Fruit fly (Drosophila melanogaster) whole organism, embryonic: ENCODE measurements around the gene Grip84.
A peak's percentile ranks its signal among the peaks of the same experiment; 100 is the strongest.

Source experiments
- Bdp1 ChIP-seq: fragments of 200-800 bp; sonication (Bioruptor generic); optimal IDR thresholded peaks from 3 replicates; lab custom pipeline; 2016; ENCODE audit warnings: missing biosample characterization, missing genetic modification characterization
- C15 ChIP-seq: fragments of 200-800 bp; sonication (Bioruptor generic); IDR thresholded peaks from 3 replicates; pipeline ENCODE4 v1.3.6; 2022; ENCODE audit warnings: missing biosample characterization, missing genetic modification characterization
- CG11398 ChIP-seq: fragments of 200-800 bp; sonication (Bioruptor generic); optimal IDR thresholded peaks from 2 replicates; lab custom pipeline; 2016; ENCODE audit warnings: missing biosample characterization, missing genetic modification characterization
- CG11504 ChIP-seq: fragments of 200-800 bp; sonication (Bioruptor generic); optimal IDR thresholded peaks from 3 replicates; lab custom pipeline; 2019; ENCODE audit warnings: missing biosample characterization, mild to moderate bottlenecking, missing genetic modification characterization, moderate library complexity
- CG13424 ChIP-seq: fragments of 200-800 bp; sonication (Bioruptor generic); optimal IDR thresholded peaks from 2 replicates; lab custom pipeline; 2019; ENCODE audit warnings: missing biosample characterization, mild to moderate bottlenecking, missing genetic modification characterization, moderate library complexity
- CG16813 ChIP-seq: fragments of 200-800 bp; sonication (Bioruptor generic); IDR thresholded peaks from 3 replicates; pipeline ENCODE4 v1.3.6; 2022; ENCODE audit warnings: missing biosample characterization, missing genetic modification characterization; ENCODE audit not compliant: partially characterized antibody
- CG16815 ChIP-seq: fragments of 200-800 bp; sonication (Bioruptor generic); optimal IDR thresholded peaks from 3 replicates; lab custom pipeline; 2017; ENCODE audit warnings: missing biosample characterization, mild to moderate bottlenecking, missing genetic modification characterization
- CG17568 ChIP-seq: fragments of 200-800 bp; sonication (Bioruptor generic); optimal IDR thresholded peaks from 2 replicates; lab custom pipeline; 2018; ENCODE audit warnings: missing biosample characterization, mild to moderate bottlenecking, missing genetic modification characterization, moderate library complexity
- CG31388 ChIP-seq: fragments of 200-800 bp; sonication (Bioruptor generic); optimal IDR thresholded peaks from 2 replicates; lab custom pipeline; 2016; ENCODE audit warnings: missing biosample characterization, missing genetic modification characterization
- CG32532 ChIP-seq: fragments of 200-800 bp; sonication (Bioruptor generic); IDR thresholded peaks from 2 replicates; pipeline ENCODE4 v1.3.6; 2022; ENCODE audit warnings: missing biosample characterization, missing genetic modification characterization
- CG4617 ChIP-seq: fragments of 200-800 bp; sonication (Bioruptor generic); optimal IDR thresholded peaks from 3 replicates; lab custom pipeline; 2016; ENCODE audit warnings: missing biosample characterization, missing genetic modification characterization, borderline replicate concordance
- CG4730 ChIP-seq: fragments of 200-800 bp; sonication (Bioruptor generic); IDR thresholded peaks from 2 replicates; pipeline ENCODE4 v1.3.6; 2022; ENCODE audit warnings: missing biosample characterization, missing genetic modification characterization
- CG5245 ChIP-seq: fragments of 200-800 bp; sonication (Bioruptor generic); optimal IDR thresholded peaks from 3 replicates; lab custom pipeline; 2016; ENCODE audit warnings: missing biosample characterization, missing genetic modification characterization
- CG6254 ChIP-seq: fragments of 200-800 bp; sonication (Bioruptor generic); optimal IDR thresholded peaks from 3 replicates; lab custom pipeline; 2017; ENCODE audit warnings: mild to moderate bottlenecking, missing biosample characterization, missing genetic modification reagents, missing genetic modification characterization
- CG6791 ChIP-seq: fragments of 200-800 bp; sonication (Bioruptor generic); IDR thresholded peaks from 3 replicates; pipeline ENCODE4 v1.3.6; 2022; ENCODE audit warnings: missing biosample characterization, missing genetic modification characterization; ENCODE audit not compliant: partially characterized antibody
- CG6813 ChIP-seq: fragments of 200-800 bp; sonication (Bioruptor generic); optimal IDR thresholded peaks from 2 replicates; lab custom pipeline; 2017; ENCODE audit warnings: missing biosample characterization, missing genetic modification characterization, mild to moderate bottlenecking, moderate library complexity, missing genetic modification reagents
- CG7745 ChIP-seq: fragments of 200-800 bp; sonication (Bioruptor generic); optimal IDR thresholded peaks from 2 replicates; lab custom pipeline; 2018; ENCODE audit warnings: missing biosample characterization, mild to moderate bottlenecking, missing genetic modification characterization, moderate library complexity
- CG8924 ChIP-seq: fragments of 200-800 bp; optimal IDR thresholded peaks from 3 replicates; lab custom pipeline; 2019; ENCODE audit warnings: missing biosample characterization, mild to moderate bottlenecking, missing genetic modification characterization, moderate library complexity
- CG9817 ChIP-seq: fragments of 200-800 bp; sonication (Bioruptor generic); optimal IDR thresholded peaks from 2 replicates; lab custom pipeline; 2018; ENCODE audit warnings: missing biosample characterization, mild to moderate bottlenecking, missing genetic modification characterization, moderate library complexity
- Chrac-16 ChIP-seq: fragments of 200-800 bp; sonication (Bioruptor generic); optimal IDR thresholded peaks from 3 replicates; lab custom pipeline; 2016; ENCODE audit warnings: missing biosample characterization, missing genetic modification characterization
- CrebB ChIP-seq: fragments of 200-800 bp; sonication (Bioruptor generic); optimal IDR thresholded peaks from 3 replicates; lab custom pipeline; 2018; ENCODE audit warnings: missing biosample characterization, mild to moderate bottlenecking, missing genetic modification characterization
- Elba2 ChIP-seq: fragments of 200-800 bp; sonication (Bioruptor generic); optimal IDR thresholded peaks from 3 replicates; lab custom pipeline; 2016; ENCODE audit warnings: missing biosample characterization, missing genetic modification characterization
- Fer3 ChIP-seq: fragments of 200-800 bp; sonication (Bioruptor generic); optimal IDR thresholded peaks from 2 replicates; lab custom pipeline; 2018; ENCODE audit warnings: missing biosample characterization, mild to moderate bottlenecking, missing genetic modification characterization, moderate library complexity
- HLH4C ChIP-seq: fragments of 200-800 bp; sonication (Bioruptor generic); IDR thresholded peaks from 3 replicates; pipeline ENCODE4 v1.3.6; 2022; ENCODE audit warnings: missing biosample characterization, missing genetic modification characterization; ENCODE audit not compliant: partially characterized antibody
- HmgZ ChIP-seq: fragments of 200-800 bp; sonication (Bioruptor generic); optimal IDR thresholded peaks from 2 replicates; lab custom pipeline; 2018; ENCODE audit warnings: missing biosample characterization, mild to moderate bottlenecking, missing genetic modification characterization
- NC2β ChIP-seq: fragments of 200-800 bp; sonication (Bioruptor generic); optimal IDR thresholded peaks from 2 replicates; lab custom pipeline; 2016; ENCODE audit warnings: missing biosample characterization, missing genetic modification characterization
- Scr ChIP-seq: fragments of 200-800 bp; sonication (Bioruptor generic); IDR thresholded peaks from 2 replicates; pipeline ENCODE4 v1.3.6; 2022; ENCODE audit warnings: missing biosample characterization, missing genetic modification characterization; ENCODE audit not compliant: partially characterized antibody
- Sry-β ChIP-seq: fragments of 200-800 bp; sonication (Bioruptor generic); optimal IDR thresholded peaks from 2 replicates; lab custom pipeline; 2018; ENCODE audit warnings: missing biosample characterization, mild to moderate bottlenecking, missing genetic modification characterization, moderate library complexity
- Sry-δ ChIP-seq: fragments of 200-800 bp; sonication (Bioruptor generic); optimal IDR thresholded peaks from 2 replicates; lab custom pipeline; 2016; ENCODE audit warnings: missing biosample characterization, missing genetic modification characterization
- abd-A ChIP-seq: fragments of 200-800 bp; sonication (Bioruptor generic); optimal IDR thresholded peaks from 3 replicates; lab custom pipeline; 2019; ENCODE audit warnings: missing biosample characterization, mild to moderate bottlenecking, missing genetic modification characterization, moderate library complexity
- crc ChIP-seq: fragments of 200-800 bp; sonication (Bioruptor generic); optimal IDR thresholded peaks from 2 replicates; lab custom pipeline; 2016; ENCODE audit warnings: missing biosample characterization, missing genetic modification characterization
- ems ChIP-seq: fragments of 200-800 bp; sonication (Bioruptor generic); optimal IDR thresholded peaks from 3 replicates; lab custom pipeline; 2016; ENCODE audit warnings: missing biosample characterization, missing genetic modification characterization
- fd96Cb ChIP-seq: fragments of 200-800 bp; sonication (Bioruptor generic); optimal IDR thresholded peaks from 2 replicates; lab custom pipeline; 2018; ENCODE audit warnings: missing biosample characterization, mild to moderate bottlenecking, missing genetic modification characterization, moderate library complexity
- fu2 ChIP-seq: fragments of 200-800 bp; sonication (Bioruptor generic); optimal IDR thresholded peaks from 2 replicates; lab custom pipeline; 2016; ENCODE audit warnings: missing biosample characterization, missing genetic modification characterization
- grn ChIP-seq: fragments of 200-800 bp; sonication (Bioruptor generic); optimal IDR thresholded peaks from 3 replicates; lab custom pipeline; 2017; ENCODE audit warnings: missing biosample characterization, missing genetic modification characterization
- gsb-n ChIP-seq: fragments of 200-800 bp; sonication (Bioruptor generic); optimal IDR thresholded peaks from 3 replicates; lab custom pipeline; 2018; ENCODE audit warnings: missing biosample characterization, mild to moderate bottlenecking, missing genetic modification characterization
- insv ChIP-seq, 2 experiments: fragments of 200-800 bp; sonication (Bioruptor generic); optimal IDR thresholded peaks; 3 replicates each; lab custom pipeline; 2016 to 2018; ENCODE audit warnings: missing biosample characterization in 2 of 2, missing genetic modification characterization in 2 of 2
- lilli ChIP-seq: fragments of 200-800 bp; sonication (Bioruptor generic); optimal IDR thresholded peaks from 3 replicates; lab custom pipeline; 2016; ENCODE audit warnings: missing biosample characterization, missing genetic modification characterization
- lov ChIP-seq, 2 experiments: fragments of 200-800 bp in 1 of 2; fragments of >200 bp in 1 of 2; sonication (Bioruptor generic) in 1 of 2; IDR thresholded peaks in 1 of 2; optimal IDR thresholded peaks in 1 of 2; 2 replicates in 1 of 2; 3 replicates in 1 of 2; pipeline versions ENCODE4 v1.3.6 to Lab custom; 2017 to 2022; ENCODE audit warnings: missing biosample characterization in 1 of 2, missing genetic modification characterization in 1 of 2
- maf-S ChIP-seq: fragments of 200-800 bp; sonication (Bioruptor generic); optimal IDR thresholded peaks from 2 replicates; lab custom pipeline; 2016; ENCODE audit warnings: missing biosample characterization, missing genetic modification characterization
- pan ChIP-seq, 4 experiments: fragments of >200 bp in 3 of 4; fragments of 200-800 bp in 1 of 4; sonication (Bioruptor generic) in 1 of 4; optimal IDR thresholded peaks in 3 of 4; IDR thresholded peaks in 1 of 4; 2 replicates each; pipeline versions ENCODE4 v1.3.6 to Lab custom; 2017 to 2022; ENCODE audit warnings: missing biosample characterization in 2 of 4, missing genetic modification characterization in 2 of 4, mixed read lengths in 1 of 4
- pfk ChIP-seq: fragments of 200-800 bp; sonication (Bioruptor generic); optimal IDR thresholded peaks from 2 replicates; lab custom pipeline; 2018; ENCODE audit warnings: missing biosample characterization, mild to moderate bottlenecking, missing genetic modification characterization, moderate library complexity
- prd ChIP-seq, 3 experiments: fragments of >200 bp in 2 of 3; fragments of 200-800 bp in 1 of 3; sonication (Bioruptor generic) in 1 of 3; optimal IDR thresholded peaks in 2 of 3; IDR thresholded peaks in 1 of 3; 2 replicates in 2 of 3; 3 replicates in 1 of 3; pipeline versions ENCODE4 v1.3.6 to Lab custom; 2017 to 2022; ENCODE audit warnings: missing biosample characterization in 1 of 3, missing genetic modification characterization in 1 of 3
- rib ChIP-seq: fragments of 200-800 bp; sonication (Bioruptor generic); IDR thresholded peaks from 2 replicates; pipeline ENCODE4 v1.3.6; 2022; ENCODE audit warnings: missing biosample characterization, missing genetic modification characterization
- toy ChIP-seq: fragments of 200-800 bp; sonication (Bioruptor generic); IDR thresholded peaks from 2 replicates; pipeline ENCODE4 v1.3.6; 2022; ENCODE audit warnings: missing biosample characterization, missing genetic modification characterization
- twi ChIP-seq: fragments of 200-800 bp; optimal IDR thresholded peaks from 2 replicates; lab custom pipeline; 2019; ENCODE audit warnings: missing biosample characterization, mild to moderate bottlenecking, missing genetic modification characterization, moderate library complexity
- zfh2 ChIP-seq: fragments of 200-800 bp; sonication (Bioruptor generic); optimal IDR thresholded peaks from 2 replicates; lab custom pipeline; 2016; ENCODE audit warnings: missing biosample characterization, missing genetic modification characterization

The Grip84 gene

DNA sequence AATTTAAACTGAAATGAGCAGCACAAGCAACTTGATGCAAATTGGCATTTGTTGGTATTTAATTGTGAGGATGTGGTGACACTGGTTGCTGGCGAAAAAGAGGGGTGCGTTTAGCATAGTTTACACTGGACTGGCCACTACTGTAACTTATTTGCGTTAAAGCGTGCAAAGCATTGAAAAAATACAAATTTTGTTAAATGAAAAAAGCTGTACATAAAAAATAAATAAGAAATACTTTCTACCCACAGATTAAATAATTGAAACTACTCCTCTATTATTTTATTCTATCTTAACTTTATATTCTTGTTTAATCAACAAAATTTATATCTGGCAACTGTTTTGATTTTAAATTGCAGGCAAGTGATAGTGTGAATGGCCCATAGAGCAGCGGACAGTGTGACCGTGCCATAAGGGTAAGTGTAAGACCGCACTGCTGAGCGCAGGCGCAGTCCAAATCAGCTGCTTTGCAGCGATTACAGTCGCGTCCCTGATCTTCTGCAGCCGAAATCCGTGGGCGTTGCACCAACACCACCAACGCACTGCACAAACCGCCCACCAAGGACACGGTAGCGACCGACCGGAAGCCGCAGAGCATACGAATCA lies at the start of gene Grip84, which contains the start of gene car (continued):
- TF ChIP-seq pan (optimal IDR thresholded peaks at IDR 0.05; lab: Kevin White, UChicago) (no peak), pan (GFP tag; optimal IDR thresholded peaks at IDR 0.05 in 1 of 2, IDR thresholded peaks at IDR 0.05 in 1 of 2) (peak in 1 of 2 experiments; percentile 14), toy (GFP tag; lab: Robert Waterston, UW) (no peak), CG7745 (tag; lab: Kevin White, UChicago) (no peak), Sry-β (GFP tag; lab: Kevin White, UChicago) (no peak), CG5245 (GFP tag; lab: Kevin White, UChicago) (peak; percentile 24), pfk (GFP tag; lab: Kevin White, UChicago) (no peak), C15 (0 out of 3 replicates have a peak, but pooled peaks have one; percentile 31), HLH4C (GFP tag; lab: Robert Waterston, UW) (no peak), lov (optimal IDR thresholded peaks at IDR 0.05; lab: Kevin White, UChicago) (no peak), lov (GFP tag; IDR thresholded peaks at IDR 0.05; lab: Robert Waterston, UW) (no peak), HmgZ (tag; lab: Kevin White, UChicago) (peak; percentile 36), crc (GFP tag; lab: Kevin White, UChicago) (peak; percentile 45), Scr (no peak), lilli (GFP tag; lab: Kevin White, UChicago) (peak; percentile 86), CG9817 (tag; lab: Kevin White, UChicago) (peak; percentile 84), insv (GFP tag; optimal IDR thresholded peaks at IDR 0.05; lab: Kevin White, UChicago) (peak in 1 of 2 experiments; percentile 36), CG17568 (no peak), CG6813 (no peak), gsb-n (tag; lab: Kevin White, UChicago) (no peak), prd (optimal IDR thresholded peaks at IDR 0.05; lab: Kevin White, UChicago) (no peak), prd (GFP tag; IDR thresholded peaks at IDR 0.05; lab: Robert Waterston, UW) (peak; percentile 77), Fer3 (tag; lab: Kevin White, UChicago) (peak; percentile 50), CG8924 (peak; percentile 76), CG4730 (GFP tag; lab: Robert Waterston, UW) (peak; percentile 50), CG31388 (GFP tag; lab: Kevin White, UChicago) (no peak), maf-S (GFP tag; lab: Kevin White, UChicago) (peak; percentile 48), ems (GFP tag; lab: Kevin White, UChicago) (no peak), Chrac-16 (GFP tag; lab: Kevin White, UChicago) (peak; percentile 67), CG6791 (GFP tag; lab: Robert Waterston, UW) (no peak), CG16813 (no peak), Elba2 (peak; percentile 41), Bdp1 (no peak), abd-A (tag; lab: Kevin White, UChicago) (no peak), CG16815 (GFP tag; lab: Kevin White, UChicago) (peak; percentile 78), fu2 (GFP tag; lab: Kevin White, UChicago) (no peak), NC2β (GFP tag; lab: Kevin White, UChicago) (no peak), rib (GFP tag; lab: Robert Waterston, UW) (no peak), twi (tag; lab: Kevin White, UChicago) (peak; percentile 68), grn (GFP tag; lab: Kevin White, UChicago) (no peak), CG11398 (no peak), CG11504 (tag; lab: Kevin White, UChicago) (no peak), zfh2 (peak; percentile 57), CG6254 (no peak), Sry-δ (GFP tag; lab: Kevin White, UChicago) (no peak), CG4617 (GFP tag; lab: Kevin White, UChicago) (peak; percentile 7), fd96Cb (tag; lab: Kevin White, UChicago) (peak; percentile 56), CG32532 (GFP tag; lab: Robert Waterston, UW) (peak; percentile 93), CrebB (tag; lab: Kevin White, UChicago) (peak; percentile 11), CG13424 (tag; lab: Kevin White, UChicago) (peak; percentile 79)
